Worm (Caenorhabditis elegans): ENCODE measurements around the gene cht-6.

DNA sequence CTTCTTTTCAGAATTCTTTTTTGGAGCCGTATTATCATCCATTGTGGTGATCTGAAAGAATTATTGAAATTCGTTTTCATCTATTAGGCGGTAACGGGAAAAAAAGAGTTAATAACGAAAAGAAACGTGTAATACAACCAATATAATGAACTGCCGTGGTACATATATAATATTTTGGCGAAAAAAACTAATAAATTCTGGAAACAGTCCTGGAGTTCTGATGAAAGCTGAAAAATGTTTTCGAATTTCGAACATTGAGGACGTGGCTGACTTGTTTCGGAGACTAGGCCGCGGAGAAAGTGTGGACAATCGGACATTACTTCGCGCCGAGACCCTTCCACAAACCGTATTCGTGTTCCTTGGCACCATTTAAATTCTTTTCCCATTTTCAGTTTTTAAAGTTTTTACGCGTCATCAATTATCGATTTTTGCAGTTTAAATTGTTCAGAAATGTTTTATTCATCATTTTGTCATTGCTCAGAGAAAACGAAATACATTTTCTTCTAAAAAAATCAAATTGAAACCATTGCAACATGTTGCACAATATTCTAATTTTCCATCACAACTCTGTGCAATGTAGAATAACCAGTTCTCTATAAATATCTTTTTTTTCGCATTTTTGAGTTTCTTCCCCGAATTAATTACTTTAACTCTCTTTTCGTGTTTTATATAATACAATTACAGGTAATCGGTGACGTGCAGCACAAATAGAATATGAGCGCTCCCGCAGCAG is 18.8 kb downstream of the cht-6 start, which contains the start of the genes gad-1 and erfa-1:
- no peak for TF ChIP-seq him-1 (tag; optimal IDR thresholded peaks at IDR 0.05)
- TF ChIP-seq dao-5 (tag; optimal IDR thresholded peaks at IDR 0.05): no peak
- peak; percentile 83 for TF ChIP-seq W03F9.2 (tag; optimal IDR thresholded peaks at IDR 0.05)

All from whole organism, L4/young adult.